Worm (Caenorhabditis elegans) whole organism, L4 larva: ENCODE results near the gene EEED8.4.

Experiments
- D1046.2 ChIP-seq: fragments of 200-800 bp; sonication (Bioruptor generic); IDR thresholded peaks from 2 replicates; pipeline ENCODE4 v1.3.6; 2022; ENCODE audit warnings: missing genetic modification characterization, missing compliant biosample characterization
- F26F4.8 ChIP-seq: fragments of 200-800 bp; sonication (Bioruptor generic); conservative IDR thresholded peaks from 2 replicates; pipeline ENCODE4 v1.3.6; 2022; ENCODE audit warnings: missing genetic modification characterization, missing compliant biosample characterization
- Y5F2A.4 ChIP-seq: fragments of 200-800 bp; sonication (Bioruptor generic); optimal IDR thresholded peaks from 2 replicates; lab custom pipeline; 2018; ENCODE audit warnings: mild to moderate bottlenecking, missing genetic modification characterization, missing compliant biosample characterization
- aha-1 ChIP-seq: fragments of 150-350 bp; peaks from one replicate; lab custom pipeline; 2014; ENCODE audit warnings: missing biosample characterization, missing genetic modification characterization
- aly-2 ChIP-seq: sonication (generic microtip); optimal IDR thresholded peaks from 2 replicates; lab custom pipeline; 2018; ENCODE audit warnings: missing biosample characterization, missing genetic modification characterization
- ceh-20 ChIP-seq: fragments of 200-800 bp; sonication (Bioruptor generic); IDR thresholded peaks from 2 replicates; pipeline ENCODE4 v1.3.6; 2022; ENCODE audit warnings: missing genetic modification reagents, missing genetic modification characterization, missing compliant biosample characterization
- ceh-28 ChIP-seq: fragments of 150-350 bp; optimal IDR thresholded peaks from 2 replicates; lab custom pipeline; 2014; ENCODE audit warnings: missing biosample characterization, missing genetic modification reagents, missing genetic modification characterization
- ceh-82 ChIP-seq: sonication (generic microtip); optimal IDR thresholded peaks from 2 replicates; lab custom pipeline; 2017; ENCODE audit warnings: missing biosample characterization, missing genetic modification characterization
- ctbp-1 ChIP-seq: fragments of 200-800 bp; sonication (Bioruptor generic); IDR thresholded peaks from 2 replicates; pipeline ENCODE4 v1.3.6; 2022; ENCODE audit warnings: missing genetic modification reagents, missing genetic modification characterization, missing compliant biosample characterization
- daf-16 ChIP-seq, 3 experiments: sonication (generic microtip); optimal IDR thresholded peaks; 2 replicates each; lab custom pipeline; 2016 to 2017; ENCODE audit warnings: missing genetic modification characterization in 3 of 3, missing genetic modification reagents in 3 of 3, mild to moderate bottlenecking in 2 of 3, missing compliant biosample characterization in 2 of 3, missing biosample characterization in 1 of 3, moderate library complexity in 1 of 3
- daf-8 ChIP-seq: fragments of 200-800 bp; sonication (Bioruptor generic); IDR thresholded peaks from 2 replicates; pipeline ENCODE4 v1.3.6; 2022; ENCODE audit warnings: missing genetic modification characterization, missing compliant biosample characterization
- dmd-6 ChIP-seq: fragments of 200-800 bp; sonication (Bioruptor generic); IDR thresholded peaks from 2 replicates; pipeline ENCODE4 v1.3.6; 2022; ENCODE audit warnings: missing genetic modification reagents, missing genetic modification characterization, missing compliant biosample characterization
- dmd-8 ChIP-seq: fragments of 200-800 bp; sonication (Bioruptor generic); IDR thresholded peaks from 2 replicates; pipeline ENCODE4 v1.3.6; 2022; ENCODE audit warnings: missing genetic modification characterization, missing compliant biosample characterization
- dpl-1 ChIP-seq: fragments of 150-350 bp; optimal IDR thresholded peaks from 2 replicates; lab custom pipeline; 2014; ENCODE audit warnings: missing biosample characterization, missing genetic modification reagents, missing genetic modification characterization
- egl-27 ChIP-seq: sonication (generic microtip); optimal IDR thresholded peaks from 3 replicates; lab custom pipeline; 2017; ENCODE audit warnings: missing biosample characterization, missing genetic modification reagents, missing genetic modification characterization
- fkh-10 ChIP-seq: fragments of 150-350 bp; optimal IDR thresholded peaks from 2 replicates; lab custom pipeline; 2014; ENCODE audit warnings: missing biosample characterization, missing genetic modification reagents, missing genetic modification characterization
- hlh-11 ChIP-seq: fragments of 200-800 bp; sonication (Bioruptor generic); optimal IDR thresholded peaks from 2 replicates; lab custom pipeline; 2018; ENCODE audit warnings: mild to moderate bottlenecking, missing genetic modification characterization, missing compliant biosample characterization
- hlh-30 ChIP-seq: sonication (generic microtip); optimal IDR thresholded peaks from 2 replicates; lab custom pipeline; 2017; ENCODE audit warnings: antibody characterized with exemption, mild to moderate bottlenecking, missing genetic modification characterization, missing compliant biosample characterization; ENCODE audit not compliant: insufficient read depth
- jun-1 ChIP-seq: fragments of 150-350 bp; optimal IDR thresholded peaks from 2 replicates; lab custom pipeline; 2014; ENCODE audit warnings: missing biosample characterization, missing genetic modification reagents, missing genetic modification characterization
- lim-7 ChIP-seq: fragments of 200-800 bp; sonication (Bioruptor generic); IDR thresholded peaks from 2 replicates; pipeline ENCODE4 v1.3.6; 2022; ENCODE audit warnings: missing genetic modification characterization, missing compliant biosample characterization
- lin-13 ChIP-seq: fragments of 150-350 bp; optimal IDR thresholded peaks from 2 replicates; lab custom pipeline; 2014; ENCODE audit warnings: missing biosample characterization, missing genetic modification reagents, missing genetic modification characterization
- lin-15B ChIP-seq: fragments of 150-350 bp; sonication (generic microtip); optimal IDR thresholded peaks from 3 replicates; lab custom pipeline; 2014; ENCODE audit warnings: missing biosample characterization, missing genetic modification characterization
- lin-38 ChIP-seq: fragments of 200-800 bp; sonication (Bioruptor generic); IDR thresholded peaks from 2 replicates; pipeline ENCODE4 v1.3.6; 2022; ENCODE audit warnings: missing genetic modification reagents, missing genetic modification characterization, missing compliant biosample characterization
- lsy-2 ChIP-seq, 2 experiments: fragments of 150-350 bp in 1 of 2; sonication (generic microtip) in 1 of 2; optimal IDR thresholded peaks; 2 replicates each; lab custom pipeline; 2014 to 2017; ENCODE audit warnings: missing biosample characterization in 2 of 2, missing genetic modification characterization in 2 of 2
- mep-1 ChIP-seq: fragments of 150-350 bp; sonication (generic microtip); optimal IDR thresholded peaks from 3 replicates; lab custom pipeline; 2014; ENCODE audit warnings: missing biosample characterization, missing genetic modification characterization
- mes-2 ChIP-seq: sonication (generic microtip); optimal IDR thresholded peaks from 2 replicates; lab custom pipeline; 2016; ENCODE audit warnings: missing genotype, mild to moderate bottlenecking, missing genetic modification characterization, missing compliant biosample characterization; ENCODE audit not compliant: poor library complexity, severe bottlenecking
- mxl-2 ChIP-seq: fragments of 200-800 bp; sonication (Bioruptor generic); conservative IDR thresholded peaks from 2 replicates; pipeline ENCODE4 v1.3.6; 2022; ENCODE audit warnings: missing genetic modification reagents, missing genetic modification characterization, missing compliant biosample characterization
- nhr-11 ChIP-seq: fragments of 150-350 bp; optimal IDR thresholded peaks from 2 replicates; lab custom pipeline; 2014; ENCODE audit warnings: missing biosample characterization, missing genetic modification characterization
- nhr-237 ChIP-seq: sonication (generic microtip); optimal IDR thresholded peaks from 2 replicates; lab custom pipeline; 2017; ENCODE audit warnings: missing biosample characterization, missing genetic modification characterization
- nhr-28 ChIP-seq: fragments of 150-350 bp; optimal IDR thresholded peaks from 2 replicates; lab custom pipeline; 2014; ENCODE audit warnings: missing biosample characterization, missing genetic modification characterization
- nhr-41 ChIP-seq: fragments of 200-800 bp; sonication (Bioruptor generic); IDR thresholded peaks from 2 replicates; pipeline ENCODE4 v1.3.6; 2022; ENCODE audit warnings: missing genetic modification reagents, missing genetic modification characterization, missing compliant biosample characterization
- nhr-77 ChIP-seq: fragments of 150-350 bp; optimal IDR thresholded peaks from 2 replicates; lab custom pipeline; 2014; ENCODE audit warnings: missing biosample characterization, missing genetic modification characterization
- pha-4 ChIP-seq, 2 experiments: fragments of 150-350 bp in 1 of 2; fragments of 200-800 bp in 1 of 2; sonication (Bioruptor generic) in 1 of 2; IDR thresholded peaks in 1 of 2; optimal IDR thresholded peaks in 1 of 2; 2 replicates each; pipeline versions ENCODE4 v1.3.6 to Lab custom; 2014 to 2022; ENCODE audit warnings: missing genetic modification characterization in 2 of 2, missing genetic modification reagents in 2 of 2, missing biosample characterization in 1 of 2, missing compliant biosample characterization in 1 of 2
- pqm-1 ChIP-seq: sonication (generic microtip); optimal IDR thresholded peaks from 2 replicates; lab custom pipeline; 2017; ENCODE audit warnings: missing biosample characterization, missing genetic modification characterization
- rbr-2 ChIP-seq: sonication (generic microtip); optimal IDR thresholded peaks from 2 replicates; lab custom pipeline; 2016; ENCODE audit warnings: missing genotype, missing genetic modification characterization, missing compliant biosample characterization
- set-16 ChIP-seq: fragments of 200-800 bp; sonication (Bioruptor generic); IDR thresholded peaks from 2 replicates; pipeline ENCODE4 v1.3.6; 2022; ENCODE audit warnings: missing genetic modification reagents, missing genetic modification characterization, missing compliant biosample characterization
- snpc-1.2 ChIP-seq: fragments of 200-800 bp; sonication (Bioruptor generic); IDR thresholded peaks from 2 replicates; pipeline ENCODE4 v1.3.6; 2022; ENCODE audit warnings: missing genetic modification reagents, missing genetic modification characterization, missing compliant biosample characterization
- spr-1 ChIP-seq: sonication (generic microtip); optimal IDR thresholded peaks from 2 replicates; lab custom pipeline; 2016; ENCODE audit warnings: mild to moderate bottlenecking, missing genetic modification characterization, missing compliant biosample characterization
- zag-1 ChIP-seq: fragments of 150-350 bp; optimal IDR thresholded peaks from 2 replicates; lab custom pipeline; 2014; ENCODE audit warnings: missing biosample characterization, missing genetic modification characterization
- zfp-3 ChIP-seq: fragments of 200-800 bp; sonication (Bioruptor generic); conservative IDR thresholded peaks from 2 replicates; pipeline ENCODE4 v1.3.6; 2022; ENCODE audit warnings: missing genetic modification reagents, missing genetic modification characterization, missing compliant biosample characterization

EEED8.4 gene

ce11 chrII:5391447-5391846 lies 17.7 kb upstream of the EEED8.4 start:
- TF ChIP-seq lim-7 (GFP tag; lab: Robert Waterston, UW) (no peak), dpl-1 (GFP tag; lab: Kevin White, UChicago) (peak; percentile 55)

DNA sequence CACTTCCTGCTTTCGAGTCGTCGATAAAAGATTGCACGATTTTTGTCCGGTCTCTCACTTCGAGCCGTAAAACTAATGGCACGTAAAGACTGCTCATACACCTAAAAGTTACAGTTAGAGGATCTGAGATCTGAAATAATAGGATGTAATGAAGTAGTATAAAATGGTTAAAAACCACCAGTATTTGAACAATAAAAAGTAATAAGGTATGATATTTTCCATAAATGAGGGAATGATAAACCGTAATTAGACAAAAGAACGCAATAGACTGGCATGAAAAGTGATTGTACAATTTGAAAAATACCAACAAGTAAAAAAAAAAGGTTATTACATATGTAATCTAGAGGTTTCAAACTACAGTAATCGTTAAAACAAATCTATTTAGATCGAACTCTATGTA lies 16.0 kb upstream of the EEED8.4 start, which contains the start of gene brap-2:
Gene brap-2 (minus strand): TSS at position 101 of the 400 bp plus-strand sequence.
- TF ChIP-seq mep-1 (no peak), D1046.2 (GFP tag; lab: Robert Waterston, UW) (no peak), aha-1 (peak; percentile 11)

- 0 out of 2 replicates have a peak, but pooled peaks have one; percentile 17 for TF ChIP-seq lin-38 (GFP tag; lab: Robert Waterston, UW)
- no peak for TF ChIP-seq fkh-10 (GFP tag; lab: Kevin White, UChicago)
- TF ChIP-seq mxl-2 = no peak
These were observed 13.5 kb upstream of the EEED8.4 start, which contains the start of gene pink-1 for ce11 chrII:5395594-5395993. Gene pink-1 (minus strand): TSS chrII:5395694.

DNA sequence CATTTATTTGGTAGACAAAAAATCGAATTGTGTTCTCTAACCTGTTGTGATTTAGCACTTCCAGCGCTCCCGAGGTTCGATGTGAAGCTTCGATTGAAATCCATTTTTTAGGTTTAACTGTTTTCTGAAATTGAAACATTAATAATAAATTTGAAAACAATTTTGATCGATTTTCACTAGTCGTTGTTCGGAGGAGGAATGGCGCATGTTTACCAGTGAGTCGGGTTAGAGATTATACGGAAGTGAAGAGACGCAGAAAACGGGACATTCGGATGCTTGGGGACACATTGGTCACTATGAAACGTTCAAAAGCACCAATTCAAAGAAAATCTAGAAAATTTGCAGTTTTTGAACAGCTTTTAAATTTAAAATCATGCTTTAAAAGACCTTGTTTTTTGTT lies 10.3 kb upstream of the EEED8.4 start, which contains the start of gene fbxl-3:
Gene fbxl-3 (minus strand): TSS at position 124 of the 400 bp plus-strand sequence.
- TF ChIP-seq F26F4.8 (GFP tag; lab: Robert Waterston, UW) = no peak
- no peak for TF ChIP-seq nhr-77 (tag; lab: Kevin White, UChicago)
- no peak for TF ChIP-seq nhr-41 (GFP tag; lab: Robert Waterston, UW)
- no peak for TF ChIP-seq lsy-2 (tag; optimal IDR thresholded peaks at IDR 0.05; lab: Kevin White, UChicago)
- no peak for TF ChIP-seq daf-16 (GFP tag; optimal IDR thresholded peaks at IDR 0.05; lab: Kevin White, UChicago)
- TF ChIP-seq daf-16 (tag; optimal IDR thresholded peaks at IDR 0.05; lab: Kevin White, UChicago) = peak; percentile 61
- TF ChIP-seq Y5F2A.4 (GFP tag; lab: Kevin White, UChicago) = no peak
- no peak for TF ChIP-seq dmd-8
- no peak for TF ChIP-seq daf-8 (GFP tag; lab: Robert Waterston, UW)
- no peak for TF ChIP-seq pha-4 (GFP tag; IDR thresholded peaks at IDR 0.05; lab: Robert Waterston, UW)
- no peak for TF ChIP-seq pha-4 (tag; optimal IDR thresholded peaks at IDR 0.05; lab: Kevin White, UChicago)
- TF ChIP-seq lin-38 (GFP tag; lab: Robert Waterston, UW) = no peak
- no peak for TF ChIP-seq ceh-82 (tag; lab: Kevin White, UChicago)
- peak; percentile 2 for TF ChIP-seq nhr-28 (tag; lab: Kevin White, UChicago)
- TF ChIP-seq zfp-3 (GFP tag; lab: Robert Waterston, UW) = no peak
- TF ChIP-seq pqm-1 (tag; lab: Kevin White, UChicago) = no peak
- TF ChIP-seq egl-27 = no peak
- TF ChIP-seq hlh-11 (tag; lab: Kevin White, UChicago) = peak; percentile 11

DNA sequence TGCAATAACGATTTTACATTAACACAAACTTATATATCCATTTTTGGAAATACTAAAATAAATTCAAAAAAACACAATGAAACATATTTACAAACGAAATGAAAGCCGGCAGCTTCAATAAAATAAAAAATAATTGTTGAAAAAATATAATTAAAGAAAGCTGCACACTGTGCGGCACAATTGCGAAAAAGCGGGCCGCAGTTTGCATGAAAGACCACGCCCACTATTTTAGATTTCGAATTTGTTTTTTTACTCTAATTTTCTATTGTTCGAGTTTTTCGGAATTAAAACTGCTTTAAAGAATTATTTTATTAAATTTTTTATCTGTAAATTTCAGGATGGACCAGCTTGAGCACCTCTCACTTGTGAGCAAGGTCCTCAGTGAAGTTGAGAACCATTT lies 9.9 kb upstream of the EEED8.4 start, which contains the start of gene mog-5:
Gene mog-5 (plus strand): TSS at position 338 of the 400 bp plus-strand sequence.
- TF ChIP-seq mes-2 (tag; lab: Kevin White, UChicago) (peak; percentile 77), ceh-28 (tag; lab: Kevin White, UChicago) (no peak), pha-4 (GFP tag; IDR thresholded peaks at IDR 0.05; lab: Robert Waterston, UW) (no peak), pha-4 (tag; optimal IDR thresholded peaks at IDR 0.05; lab: Kevin White, UChicago) (peak; percentile 25), nhr-237 (tag; lab: Kevin White, UChicago) (no peak), lin-38 (GFP tag; lab: Robert Waterston, UW) (peak; percentile 40; the same call in 1 of the 2 replicates), hlh-30 (tag; lab: Kevin White, UChicago) (peak; percentile 23), dpl-1 (GFP tag; lab: Kevin White, UChicago) (peak; percentile 26)

DNA sequence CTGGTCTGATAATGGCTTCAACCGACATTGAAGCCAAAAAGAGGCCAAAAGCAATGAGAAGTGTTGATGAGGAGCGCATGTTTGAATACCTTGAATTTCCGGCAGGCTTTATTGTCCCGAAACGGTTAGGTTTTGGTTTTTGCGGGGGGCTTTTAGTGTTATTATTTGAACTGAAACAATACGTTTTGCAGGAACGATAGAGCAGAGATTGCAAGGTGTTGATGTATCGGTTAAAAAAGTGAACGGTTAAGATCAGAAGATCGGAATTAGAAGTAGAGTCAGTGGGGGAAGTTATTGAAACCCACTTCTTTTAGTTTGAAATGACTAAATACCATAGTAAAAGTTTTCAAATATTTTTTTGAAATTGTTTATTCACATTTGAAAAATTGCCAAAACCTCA lies 1.6 kb upstream of the EEED8.4 start, which contains the start of gene clec-141:
Gene clec-141 (minus strand): TSS at position 101 of the 400 bp plus-strand sequence.
- TF ChIP-seq lin-13 (GFP tag; lab: Kevin White, UChicago) (no peak), spr-1 (tag; lab: Kevin White, UChicago) (no peak), dmd-6 (GFP tag; lab: Robert Waterston, UW) (no peak), zag-1 (tag; lab: Kevin White, UChicago) (no peak), set-16 (GFP tag; lab: Robert Waterston, UW) (no peak), ctbp-1 (no peak), snpc-1.2 (GFP tag; lab: Robert Waterston, UW) (no peak), ceh-20 (GFP tag; lab: Robert Waterston, UW) (no peak), F26F4.8 (GFP tag; lab: Robert Waterston, UW) (no peak), jun-1 (tag; lab: Kevin White, UChicago) (no peak), mep-1 (no peak), ceh-82 (tag; lab: Kevin White, UChicago) (no peak), D1046.2 (GFP tag; lab: Robert Waterston, UW) (no peak), rbr-2 (tag; lab: Kevin White, UChicago) (no peak), lin-15B (tag; lab: Kevin White, UChicago) (no peak), aly-2 (tag; lab: Kevin White, UChicago) (no peak), hlh-30 (tag; lab: Kevin White, UChicago) (no peak), nhr-11 (tag; lab: Kevin White, UChicago) (no peak), egl-27 (no peak)
